Fruit fly (Drosophila melanogaster): ENCODE measurements around the gene hyx.

The hyx gene

DNA sequence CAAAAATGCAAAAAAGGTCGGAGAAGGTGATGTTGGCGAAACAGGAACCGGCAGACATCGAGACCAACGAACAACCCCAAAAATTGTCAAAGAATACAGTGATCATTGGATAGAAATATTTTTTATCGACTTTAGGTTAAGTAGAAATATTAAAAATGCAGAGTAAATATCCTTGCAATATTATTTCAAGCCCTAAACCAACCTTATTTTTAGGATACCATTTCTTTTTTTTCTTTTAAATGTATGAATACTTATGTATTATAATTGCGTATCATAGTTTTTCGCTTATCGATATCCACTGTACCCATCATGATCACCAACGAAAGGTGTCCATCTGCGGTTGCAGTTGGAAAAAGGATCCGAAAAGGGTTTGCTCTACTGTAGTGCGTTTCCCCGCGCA is 3.3 kb upstream of the hyx start:
- TF ChIP-seq OdsH (GFP tag; optimal IDR thresholded peaks at IDR 0.05), result peak; percentile 11
- TF ChIP-seq foxo (GFP tag; optimal IDR thresholded peaks at IDR 0.05), result peak in 1 of 2 experiments; percentile 51
- TF ChIP-seq Sp1 (GFP tag; optimal IDR thresholded peaks at IDR 0.05), result peak; percentile 23
- no peak for TF ChIP-seq Hnf4 (GFP tag; optimal IDR thresholded peaks at IDR 0.05)
- TF ChIP-seq N (GFP tag; optimal IDR thresholded peaks at IDR 0.05), result no peak
- peak; percentile 17 for TF ChIP-seq rgr (GFP tag; optimal IDR thresholded peaks at IDR 0.05)
- TF ChIP-seq fru (GFP tag; optimal IDR thresholded peaks at IDR 0.05), result peak; percentile 34
- TF ChIP-seq psq (GFP tag; optimal IDR thresholded peaks at IDR 0.05), result peak; percentile 30
- no peak for TF ChIP-seq pan (optimal IDR thresholded peaks at IDR 0.05)
- TF ChIP-seq h (GFP tag; optimal IDR thresholded peaks at IDR 0.05), result peak; percentile 38
- TF ChIP-seq dl (GFP tag; optimal IDR thresholded peaks at IDR 0.05; ENCODE audit: insufficient read depth in 1 of 2, partially characterized antibody in 2 of 2), result no peak
- TF ChIP-seq CG32264 (GFP tag; optimal IDR thresholded peaks at IDR 0.05), result no peak
- TF ChIP-seq Hr83 (GFP tag; optimal IDR thresholded peaks at IDR 0.05; ENCODE audit: poor library complexity, severe bottlenecking), result no peak
- no peak for TF ChIP-seq lola (GFP tag; optimal IDR thresholded peaks at IDR 0.05)
- no peak for TF ChIP-seq woc (GFP tag; optimal IDR thresholded peaks at IDR 0.05)
- TF ChIP-seq ey (GFP tag; optimal IDR thresholded peaks at IDR 0.05), result peak; percentile 15
- peak; percentile 26 for TF ChIP-seq HLH106 (tag; optimal IDR thresholded peaks at IDR 0.05)
- TF ChIP-seq dsf (GFP tag; optimal IDR thresholded peaks at IDR 0.05; ENCODE audit: borderline replicate concordance), result no peak
- TF ChIP-seq Mio (GFP tag; optimal IDR thresholded peaks at IDR 0.05), result no peak

DNA sequence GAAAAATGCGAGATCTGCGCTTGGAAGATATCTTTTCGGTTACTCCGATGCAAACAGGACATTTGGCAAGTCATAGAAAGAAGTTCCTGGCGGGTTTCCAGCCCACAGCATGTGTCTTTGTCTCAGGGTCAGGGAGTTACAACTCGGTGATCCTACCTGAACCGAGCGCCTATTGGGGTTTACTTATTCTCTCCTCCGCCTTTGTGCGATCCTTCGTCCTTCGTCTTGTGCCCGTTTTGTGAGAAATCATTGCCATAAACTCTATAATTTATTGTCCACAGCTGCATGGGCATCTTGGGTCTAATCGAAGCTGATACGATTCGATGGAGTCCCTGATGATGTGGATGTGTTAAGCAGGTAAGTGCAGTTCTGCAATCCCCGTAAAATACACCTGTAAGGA is 614 bp upstream of the hyx start:
- TF ChIP-seq fru (GFP tag; optimal IDR thresholded peaks at IDR 0.05) (no peak), br (GFP tag; optimal IDR thresholded peaks at IDR 0.05) (no peak), CG9705 (GFP tag; optimal IDR thresholded peaks at IDR 0.05) (no peak), sage (GFP tag; optimal IDR thresholded peaks at IDR 0.05) (no peak), Myc (optimal IDR thresholded peaks at IDR 0.05) (no peak), CG32264 (GFP tag; optimal IDR thresholded peaks at IDR 0.05) (no peak)

DNA sequence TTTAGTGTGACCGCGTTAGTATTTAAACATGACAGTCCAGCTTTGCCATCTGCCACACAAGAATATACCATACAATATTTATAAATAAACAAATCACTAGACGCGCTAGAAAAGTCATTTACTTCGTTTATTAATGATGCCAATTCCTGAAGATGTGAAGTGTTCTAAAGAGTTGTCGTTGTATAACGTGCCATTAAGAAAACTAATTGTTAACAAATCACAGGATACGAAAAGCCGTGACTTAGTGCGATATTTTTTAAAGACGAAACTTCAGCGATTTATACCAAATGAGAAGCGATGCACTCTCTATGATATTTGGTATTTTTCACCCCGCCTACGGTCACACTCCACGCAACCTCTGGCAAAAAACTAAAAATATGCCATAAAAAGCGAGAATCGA is 888 bp downstream of the hyx start, which contains the start of gene neur:
Gene neur, minus strand, starts transcription at position 24 of the 400 bp plus-strand sequence.
- TF ChIP-seq CG9705 (GFP tag; optimal IDR thresholded peaks at IDR 0.05) (peak; percentile 10), Sp1 (GFP tag; optimal IDR thresholded peaks at IDR 0.05) (peak; percentile 25), CrebA (GFP tag; optimal IDR thresholded peaks at IDR 0.05; ENCODE audit: borderline replicate concordance) (no peak), Rel (GFP tag; optimal IDR thresholded peaks at IDR 0.05) (no peak), Rel (tag; optimal IDR thresholded peaks at IDR 0.05) (no peak), Hr83 (GFP tag; optimal IDR thresholded peaks at IDR 0.05; ENCODE audit: poor library complexity, severe bottlenecking) (no peak), fru (GFP tag; optimal IDR thresholded peaks at IDR 0.05) (no peak), foxo (GFP tag; optimal IDR thresholded peaks at IDR 0.05) (no peak), brk (GFP tag; optimal IDR thresholded peaks at IDR 0.05) (no peak), rgr (GFP tag; optimal IDR thresholded peaks at IDR 0.05) (peak; percentile 34), Jra (GFP tag; optimal IDR thresholded peaks at IDR 0.05) (no peak), sage (GFP tag; optimal IDR thresholded peaks at IDR 0.05) (no peak), HLH106 (tag; optimal IDR thresholded peaks at IDR 0.05) (peak; percentile 36), psq (GFP tag; optimal IDR thresholded peaks at IDR 0.05) (peak; percentile 9), Mio (GFP tag; optimal IDR thresholded peaks at IDR 0.05) (no peak), woc (GFP tag; optimal IDR thresholded peaks at IDR 0.05) (peak; percentile 44), h (GFP tag; optimal IDR thresholded peaks at IDR 0.05) (peak; percentile 38), CG32264 (GFP tag; optimal IDR thresholded peaks at IDR 0.05) (no peak), OdsH (GFP tag; optimal IDR thresholded peaks at IDR 0.05) (no peak)

DNA sequence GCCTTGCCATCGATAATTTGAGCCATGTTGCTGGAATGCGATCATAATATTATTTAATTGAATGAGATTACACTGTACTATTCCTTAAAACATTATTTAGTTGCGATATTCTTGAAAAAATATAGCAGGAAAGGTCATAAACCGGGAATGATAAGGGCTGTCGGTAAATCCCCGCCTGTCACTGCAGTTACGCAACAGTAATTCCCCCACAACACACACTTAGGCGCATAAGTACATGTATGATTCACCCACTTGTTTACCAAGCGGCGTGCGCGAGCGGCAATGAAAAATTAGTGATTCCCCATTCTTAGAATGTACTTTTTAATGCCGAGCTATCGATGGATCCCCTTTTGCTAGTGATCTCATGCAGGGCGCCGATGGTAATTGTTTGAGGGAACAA is 5.0 kb downstream of the hyx start:
- no peak for TF ChIP-seq brk (GFP tag; optimal IDR thresholded peaks at IDR 0.05)
- no peak for TF ChIP-seq woc (GFP tag; optimal IDR thresholded peaks at IDR 0.05)
- no peak for TF ChIP-seq Myc (optimal IDR thresholded peaks at IDR 0.05)
- TF ChIP-seq dl (GFP tag; optimal IDR thresholded peaks at IDR 0.05; ENCODE audit: insufficient read depth in 1 of 2, partially characterized antibody in 2 of 2), result no peak
- TF ChIP-seq tai (GFP tag; optimal IDR thresholded peaks at IDR 0.05), result no peak
- TF ChIP-seq CG32264 (GFP tag; optimal IDR thresholded peaks at IDR 0.05), result no peak
- TF ChIP-seq h (GFP tag; optimal IDR thresholded peaks at IDR 0.05), result peak; percentile 52
- TF ChIP-seq psq (GFP tag; optimal IDR thresholded peaks at IDR 0.05), result no peak

DNA sequence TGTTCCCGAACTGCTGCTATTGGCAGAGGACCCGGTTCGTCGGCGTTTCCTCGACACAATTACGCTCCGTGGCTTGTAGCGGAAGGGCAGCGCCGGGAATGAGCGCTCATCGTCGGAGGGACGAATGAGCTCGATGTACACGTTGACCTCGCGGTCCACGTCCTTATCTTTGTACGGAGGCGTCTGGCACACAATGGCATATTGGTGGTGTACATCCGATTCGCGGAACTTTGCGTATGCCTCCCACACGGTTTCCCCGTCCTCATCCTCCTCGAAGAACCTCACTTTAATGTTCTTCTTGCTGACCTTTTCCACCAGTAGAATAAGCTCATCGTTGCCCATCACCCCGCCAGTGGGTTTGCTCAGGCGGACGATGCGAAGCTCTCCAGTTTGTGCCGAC is 7.2 kb downstream of the hyx start:
- TF ChIP-seq Vsx2 (GFP tag; optimal IDR thresholded peaks at IDR 0.05; ENCODE audit: partially characterized antibody) (no peak), CG9705 (GFP tag; optimal IDR thresholded peaks at IDR 0.05) (no peak), Hr83 (GFP tag; optimal IDR thresholded peaks at IDR 0.05; ENCODE audit: poor library complexity, severe bottlenecking) (no peak), Sp1 (GFP tag; optimal IDR thresholded peaks at IDR 0.05) (no peak), rgr (GFP tag; optimal IDR thresholded peaks at IDR 0.05) (no peak), CG32264 (GFP tag; optimal IDR thresholded peaks at IDR 0.05) (no peak), dmrt93B (GFP tag; optimal IDR thresholded peaks at IDR 0.05) (no peak), Myc (optimal IDR thresholded peaks at IDR 0.05) (no peak)

Data from whole organism, wandering third instar larva.